Worm (Caenorhabditis elegans) whole organism, L3 larva: Measurements from ENCODE around the gene F10D2.8.

Experiments
- ama-1 ChIP-seq: fragments of 150-350 bp; optimal IDR thresholded peaks from 2 replicates; lab custom pipeline; 2018
- ceh-82 ChIP-seq: fragments of 150-350 bp; optimal IDR thresholded peaks from 2 replicates; lab custom pipeline; 2014; ENCODE audit warnings: missing biosample characterization, missing genetic modification characterization
- eor-1 ChIP-seq, 2 experiments: fragments of 150-350 bp; optimal IDR thresholded peaks; 2 replicates each; lab custom pipeline; 2014 to 2018; ENCODE audit warnings: missing biosample characterization in 2 of 2, missing genetic modification characterization in 2 of 2
- jun-1 ChIP-seq: fragments of 150-350 bp; optimal IDR thresholded peaks from 2 replicates; lab custom pipeline; 2014; ENCODE audit warnings: missing biosample characterization, missing genetic modification reagents, missing genetic modification characterization
- lsy-12 ChIP-seq: sonication (generic microtip); optimal IDR thresholded peaks from 2 replicates; lab custom pipeline; 2016; ENCODE audit warnings: mild to moderate bottlenecking, missing genetic modification characterization, missing compliant biosample characterization
- nhr-237 ChIP-seq: fragments of 150-350 bp; optimal IDR thresholded peaks from 2 replicates; lab custom pipeline; 2014; ENCODE audit warnings: missing biosample characterization, missing genetic modification characterization
- nhr-67 ChIP-seq: fragments of 150-350 bp; optimal IDR thresholded peaks from 2 replicates; lab custom pipeline; 2014; ENCODE audit warnings: missing biosample characterization, missing genetic modification characterization
- snpc-4 ChIP-seq: fragments of 150-350 bp; optimal IDR thresholded peaks from 2 replicates; lab custom pipeline; 2014; ENCODE audit warnings: missing biosample characterization, missing genetic modification characterization
- ztf-11 ChIP-seq: fragments of 150-350 bp; optimal IDR thresholded peaks from 2 replicates; lab custom pipeline; 2014; ENCODE audit warnings: missing biosample characterization, missing genetic modification characterization

ce11 chrV:7145250-7145850 lies 5.2 kb downstream of the F10D2.8 start, which contains the start of gene ugt-37:
- TF ChIP-seq ama-1 (lab: Kevin White, UChicago), result no peak
- no peak for TF ChIP-seq jun-1
- TF ChIP-seq nhr-67 (tag; lab: Kevin White, UChicago), result no peak
- TF ChIP-seq eor-1 (tag; optimal IDR thresholded peaks at IDR 0.05; lab: Kevin White, UChicago), result no peak
- TF ChIP-seq ceh-82 (tag; lab: Kevin White, UChicago), result no peak
- no peak for TF ChIP-seq nhr-237
- no peak for TF ChIP-seq snpc-4 (tag; lab: Kevin White, UChicago)
- TF ChIP-seq ztf-11 (tag; lab: Kevin White, UChicago), result no peak
- no peak for TF ChIP-seq lsy-12 (tag; lab: Kevin White, UChicago)
